Fruit fly (Drosophila melanogaster) whole organism, adult: ENCODE measurements around the gene CG18265.

Experiments used
- CG11617 ChIP-seq: fragments of 200-800 bp; sonication (Bioruptor generic); optimal IDR thresholded peaks from 2 replicates; lab custom pipeline; 2017; ENCODE audit warnings: mild to moderate bottlenecking, missing biosample characterization, missing genetic modification reagents, missing genetic modification characterization
- CG12768 ChIP-seq: fragments of 200-800 bp; sonication (Bioruptor generic); optimal IDR thresholded peaks from 2 replicates; lab custom pipeline; 2017; ENCODE audit warnings: missing biosample characterization, missing genetic modification characterization, mild to moderate bottlenecking, moderate library complexity, missing genetic modification reagents
- CG14711 ChIP-seq: fragments of 200-800 bp; sonication (Bioruptor generic); optimal IDR thresholded peaks from 2 replicates; lab custom pipeline; 2018; ENCODE audit warnings: missing biosample characterization, mild to moderate bottlenecking, missing genetic modification characterization, moderate library complexity
- CG1620 ChIP-seq: fragments of 200-800 bp; sonication (Bioruptor generic); optimal IDR thresholded peaks from 2 replicates; lab custom pipeline; 2016; ENCODE audit warnings: missing biosample characterization, missing genetic modification characterization
- CG33017 ChIP-seq: fragments of 200-800 bp; sonication (Bioruptor generic); optimal IDR thresholded peaks from 2 replicates; lab custom pipeline; 2018; ENCODE audit warnings: missing biosample characterization, mild to moderate bottlenecking, missing genetic modification characterization, moderate library complexity
- CG5204 ChIP-seq: fragments of 200-800 bp; sonication (Bioruptor generic); optimal IDR thresholded peaks from 2 replicates; lab custom pipeline; 2016; ENCODE audit warnings: missing biosample characterization, missing genetic modification characterization
- CG7045 ChIP-seq: fragments of 200-800 bp; sonication (Bioruptor generic); optimal IDR thresholded peaks from 2 replicates; lab custom pipeline; 2017; ENCODE audit warnings: missing biosample characterization, mild to moderate bottlenecking, missing genetic modification characterization
- CG7101 ChIP-seq: fragments of 200-800 bp; sonication (Bioruptor generic); optimal IDR thresholded peaks from 2 replicates; lab custom pipeline; 2018; ENCODE audit warnings: missing biosample characterization, mild to moderate bottlenecking, missing genetic modification characterization, moderate library complexity
- Clk ChIP-seq: fragments of 200-800 bp; sonication (Bioruptor generic); optimal IDR thresholded peaks from 2 replicates; lab custom pipeline; 2017; ENCODE audit warnings: missing biosample characterization, missing genetic modification characterization
- Crg-1 ChIP-seq: fragments of 200-800 bp; sonication (Bioruptor generic); optimal IDR thresholded peaks from 2 replicates; lab custom pipeline; 2016; ENCODE audit warnings: missing biosample characterization, missing genetic modification characterization
- Hr96 ChIP-seq: fragments of 200-800 bp; sonication (Bioruptor generic); optimal IDR thresholded peaks from 2 replicates; lab custom pipeline; 2016; ENCODE audit warnings: missing biosample characterization, missing genetic modification characterization
- Mnt ChIP-seq: fragments of 200-800 bp; sonication (Bioruptor generic); optimal IDR thresholded peaks from 2 replicates; lab custom pipeline; 2016; ENCODE audit warnings: missing biosample characterization, mild to moderate bottlenecking, missing genetic modification characterization
- bab1 ChIP-seq: fragments of 200-800 bp; sonication (Bioruptor generic); optimal IDR thresholded peaks from 3 replicates; lab custom pipeline; 2019; ENCODE audit warnings: missing biosample characterization, mild to moderate bottlenecking, missing genetic modification characterization, moderate library complexity
- cic ChIP-seq: fragments of 200-800 bp; sonication (Bioruptor generic); optimal IDR thresholded peaks from 2 replicates; lab custom pipeline; 2017; ENCODE audit warnings: missing biosample characterization, mild to moderate bottlenecking, missing genetic modification characterization, moderate library complexity
- cnc ChIP-seq, 2 experiments: fragments of >200 bp; optimal IDR thresholded peaks; 2 replicates each; lab custom pipeline; 2017
- kay ChIP-seq: fragments of 200-800 bp; sonication (Bioruptor generic); peaks from one replicate; lab custom pipeline; 2016; ENCODE audit warnings: missing biosample characterization, missing genetic modification characterization, borderline replicate concordance
- ovo ChIP-seq: fragments of 200-800 bp; sonication (Bioruptor generic); optimal IDR thresholded peaks from 2 replicates; lab custom pipeline; 2016; ENCODE audit warnings: missing biosample characterization, missing genetic modification characterization
- pad ChIP-seq: fragments of 200-800 bp; sonication (Bioruptor generic); optimal IDR thresholded peaks from 3 replicates; lab custom pipeline; 2017; ENCODE audit warnings: missing biosample characterization, missing genetic modification characterization, mild to moderate bottlenecking, moderate library complexity, missing genetic modification reagents
- tj ChIP-seq: fragments of 200-800 bp; sonication (Bioruptor generic); optimal IDR thresholded peaks from 3 replicates; lab custom pipeline; 2017; ENCODE audit warnings: missing biosample characterization, mild to moderate bottlenecking, missing genetic modification characterization, moderate library complexity
- toe ChIP-seq: fragments of 200-800 bp; sonication (Bioruptor generic); optimal IDR thresholded peaks from 2 replicates; lab custom pipeline; 2016; ENCODE audit warnings: missing biosample characterization, missing genetic modification characterization

Gene CG18265

DNA sequence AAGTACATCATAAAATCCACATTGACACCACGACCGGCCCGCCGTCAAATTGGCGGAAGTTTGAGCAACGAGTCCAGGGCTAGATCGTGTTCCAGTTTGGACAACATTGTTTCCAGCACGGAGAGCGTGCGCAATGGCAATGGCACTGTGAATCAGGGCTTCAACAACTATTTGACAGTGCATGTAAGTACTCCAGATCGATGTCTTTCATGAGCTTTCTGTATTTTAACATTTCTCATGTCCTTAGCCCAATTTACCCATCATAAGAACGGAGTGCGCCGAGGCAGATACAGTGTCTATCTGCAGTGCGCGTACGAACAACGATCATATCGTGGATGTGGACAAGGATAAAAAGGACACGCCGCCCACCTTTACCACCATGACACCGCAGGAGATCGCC is 34.7 kb downstream of the CG18265 start:
- no peak for TF ChIP-seq CG1620
- no peak for TF ChIP-seq bab1 (GFP tag; lab: Kevin White, UChicago)
- no peak for TF ChIP-seq Hr96 (GFP tag; lab: Kevin White, UChicago)
- no peak for TF ChIP-seq pad (GFP tag; lab: Kevin White, UChicago)

DNA sequence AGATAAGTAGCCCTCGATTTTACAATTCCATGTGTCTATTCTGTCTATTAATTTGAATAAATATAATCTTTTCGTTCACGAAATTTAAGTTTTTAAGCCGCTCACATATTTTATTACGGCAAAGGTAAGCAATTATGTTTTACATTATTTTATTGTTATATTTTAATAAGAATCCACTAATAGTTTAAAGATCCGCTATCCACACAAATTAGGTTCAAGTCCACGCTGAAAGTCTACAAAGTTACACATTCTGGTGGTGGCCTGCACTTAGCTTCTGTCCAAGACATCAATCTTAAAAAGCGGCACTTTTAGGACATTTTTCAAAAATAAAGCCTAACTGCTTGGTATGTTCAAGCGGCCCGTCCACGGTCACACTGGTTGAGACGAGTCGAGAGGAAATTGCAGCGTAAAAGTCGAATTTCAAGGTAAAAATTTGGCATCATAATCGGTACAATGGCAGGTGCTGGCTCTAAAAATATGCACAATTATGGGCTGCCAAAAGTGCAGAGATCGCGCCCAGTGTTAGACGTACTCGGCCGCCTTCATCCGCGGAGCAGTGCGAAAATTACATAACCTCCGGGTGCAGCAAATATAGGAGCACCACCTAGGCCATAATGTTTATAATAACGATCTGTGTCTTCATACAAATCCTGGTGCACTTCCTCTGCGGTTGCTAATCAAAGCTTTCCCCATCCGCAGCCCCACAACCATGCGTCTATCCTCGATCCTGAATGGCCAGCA is 35.7 kb downstream of the CG18265 start, which contains the start of the genes UQCR-Q and CG46525:
Gene UQCR-Q (plus strand): TSS at position 51 of the 741 bp plus-strand sequence.
Gene CG46525 (plus strand): TSS at position 510 of the 741 bp plus-strand sequence.
- no peak for TF ChIP-seq CG11617
- peak; percentile 3 for TF ChIP-seq CG14711 (tag; lab: Kevin White, UChicago)
- no peak for TF ChIP-seq CG5204 (GFP tag; lab: Kevin White, UChicago)
- TF ChIP-seq bab1 (GFP tag; lab: Kevin White, UChicago): peak; percentile 53
- no peak for TF ChIP-seq cic (GFP tag; lab: Kevin White, UChicago)
- TF ChIP-seq CG12768 (GFP tag; lab: Kevin White, UChicago): no peak
- TF ChIP-seq pad (GFP tag; lab: Kevin White, UChicago): no peak
- TF ChIP-seq CG33017 (tag; lab: Kevin White, UChicago): no peak
- TF ChIP-seq CG7101 (tag; lab: Kevin White, UChicago): no peak
- TF ChIP-seq CG7045 (GFP tag; lab: Kevin White, UChicago): no peak
- no peak for TF ChIP-seq tj (GFP tag; lab: Kevin White, UChicago)
- peak; percentile 17 for TF ChIP-seq Mnt (GFP tag; lab: Kevin White, UChicago)
- no peak for TF ChIP-seq Hr96 (GFP tag; lab: Kevin White, UChicago)

DNA sequence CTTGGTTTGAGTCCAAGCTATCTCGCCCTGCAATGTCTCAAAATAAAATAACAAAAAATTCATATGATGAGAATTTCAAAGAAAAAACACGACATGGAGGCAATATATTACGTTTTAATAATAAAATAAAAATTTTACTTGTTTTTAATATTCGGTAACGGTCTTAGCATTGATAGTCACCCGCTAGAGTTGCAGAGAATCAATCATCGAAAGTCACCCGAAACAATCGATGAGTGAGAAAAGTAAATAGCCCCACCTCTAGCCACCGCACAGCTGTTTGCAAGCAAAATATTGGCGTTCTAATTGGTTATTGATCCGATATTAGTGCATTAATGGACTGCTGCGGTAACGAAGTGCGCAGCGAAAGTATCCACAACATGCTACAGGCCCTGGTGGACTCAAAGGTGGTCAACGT is 36.8 kb downstream of the CG18265 start, which contains the start of gene CG34250:
Gene CG34250 (plus strand): TSS at position 244 of the 415 bp plus-strand sequence.
- peak; percentile 42 for TF ChIP-seq ovo (GFP tag; lab: Kevin White, UChicago)
- peak; percentile 52 for TF ChIP-seq tj (GFP tag; lab: Kevin White, UChicago)
- TF ChIP-seq CG7101 (tag; lab: Kevin White, UChicago): no peak
- TF ChIP-seq Crg-1 (GFP tag; lab: Kevin White, UChicago): peak; percentile 51
- peak; percentile 80 for TF ChIP-seq kay (GFP tag; lab: Kevin White, UChicago)
- no peak for TF ChIP-seq CG12768 (GFP tag; lab: Kevin White, UChicago)
- peak; percentile 10 for TF ChIP-seq cic (GFP tag; lab: Kevin White, UChicago)
- peak; percentile 55 for TF ChIP-seq CG11617
- TF ChIP-seq CG5204 (GFP tag; lab: Kevin White, UChicago): no peak
- peak; percentile 51 for TF ChIP-seq Mnt (GFP tag; lab: Kevin White, UChicago)
- peak; percentile 45 for TF ChIP-seq toe (GFP tag; lab: Kevin White, UChicago)
- no peak for TF ChIP-seq cnc (optimal IDR thresholded peaks at IDR 0.05; lab: Kevin White, UChicago)
- TF ChIP-seq CG14711 (tag; lab: Kevin White, UChicago): peak; percentile 67
- TF ChIP-seq CG33017 (tag; lab: Kevin White, UChicago): no peak
- no peak for TF ChIP-seq Clk
- TF ChIP-seq Hr96 (GFP tag; lab: Kevin White, UChicago): no peak
- peak; percentile 33 for TF ChIP-seq CG1620
- peak; percentile 52 for TF ChIP-seq CG7045 (GFP tag; lab: Kevin White, UChicago)
- peak; percentile 83 for TF ChIP-seq bab1 (GFP tag; lab: Kevin White, UChicago)

DNA sequence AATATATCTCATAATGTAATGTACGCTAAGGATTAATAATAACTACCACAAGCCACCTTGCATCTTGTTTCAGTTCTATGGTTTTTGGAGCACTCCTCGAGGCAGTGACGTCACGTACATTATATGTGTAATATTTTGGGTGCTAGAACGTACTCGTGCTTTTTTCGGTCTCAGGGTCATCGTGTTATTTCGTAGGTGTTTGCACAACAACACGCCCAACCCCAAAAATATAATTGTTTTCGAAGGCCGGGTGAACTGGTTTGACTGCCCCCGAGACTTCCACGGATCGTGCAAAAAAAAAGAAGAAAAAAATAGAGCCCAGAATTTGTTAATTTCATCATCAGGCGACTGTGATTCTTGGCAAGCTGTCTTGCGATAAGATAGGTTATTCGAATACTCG is 37.3 kb downstream of the CG18265 start:
- TF ChIP-seq Clk (no peak), CG33017 (tag; lab: Kevin White, UChicago) (no peak), bab1 (GFP tag; lab: Kevin White, UChicago) (no peak), Hr96 (GFP tag; lab: Kevin White, UChicago) (no peak), ovo (GFP tag; lab: Kevin White, UChicago) (no peak), CG5204 (GFP tag; lab: Kevin White, UChicago) (no peak), CG1620 (no peak), CG7045 (GFP tag; lab: Kevin White, UChicago) (no peak), tj (GFP tag; lab: Kevin White, UChicago) (no peak), toe (GFP tag; lab: Kevin White, UChicago) (no peak), Crg-1 (GFP tag; lab: Kevin White, UChicago) (no peak), cnc (optimal IDR thresholded peaks at IDR 0.05; lab: Kevin White, UChicago) (no peak)

DNA sequence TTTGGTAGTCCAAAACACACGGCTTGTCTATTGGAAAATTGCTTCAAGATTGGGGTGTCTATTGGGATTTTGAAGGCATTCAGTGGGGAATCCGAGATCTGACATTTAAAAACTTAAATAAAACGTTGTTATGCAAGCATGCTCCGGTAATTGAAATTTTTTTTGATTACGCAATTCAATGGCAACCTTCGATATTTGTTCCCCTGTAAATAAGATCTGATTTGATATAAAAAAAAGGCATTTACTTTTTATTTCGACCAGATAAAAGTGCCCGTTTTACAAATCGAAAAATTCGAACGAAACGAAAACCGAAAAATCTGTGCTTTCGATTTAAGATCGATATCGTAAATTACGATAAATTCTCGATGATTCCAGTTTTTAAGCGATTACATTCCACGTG is 39.6 kb downstream of the CG18265 start, which contains the start of the genes CG13733 and qjt:
Gene CG13733 (minus strand): TSS at position 101 of the 400 bp plus-strand sequence.
Gene qjt (plus strand): TSS at position 271 of the 400 bp plus-strand sequence.
- TF ChIP-seq CG12768 (GFP tag; lab: Kevin White, UChicago) (no peak), CG5204 (GFP tag; lab: Kevin White, UChicago) (no peak), CG7045 (GFP tag; lab: Kevin White, UChicago) (no peak), ovo (GFP tag; lab: Kevin White, UChicago) (no peak), CG33017 (tag; lab: Kevin White, UChicago) (no peak), Hr96 (GFP tag; lab: Kevin White, UChicago) (no peak), bab1 (GFP tag; lab: Kevin White, UChicago) (no peak), tj (GFP tag; lab: Kevin White, UChicago) (no peak), kay (GFP tag; lab: Kevin White, UChicago) (no peak), CG11617 (no peak), Mnt (GFP tag; lab: Kevin White, UChicago) (no peak), toe (GFP tag; lab: Kevin White, UChicago) (no peak), Clk (no peak), CG7101 (tag; lab: Kevin White, UChicago) (no peak), pad (GFP tag; lab: Kevin White, UChicago) (no peak), CG1620 (no peak), cic (GFP tag; lab: Kevin White, UChicago) (no peak), Crg-1 (GFP tag; lab: Kevin White, UChicago) (no peak)
